Worm (Caenorhabditis elegans): Measurements from ENCODE around the gene feh-1.

ce11 chrIII:2530313-2530712 lies 19.4 kb upstream of the feh-1 start, which contains the start of gene cone-1:
- no peak for TF ChIP-seq snpc-1.2 (GFP tag; IDR thresholded peaks at IDR 0.05)
- TF ChIP-seq nhr-237 (tag; optimal IDR thresholded peaks at IDR 0.05), result no peak
- no peak for TF ChIP-seq lin-29 (GFP tag; IDR thresholded peaks at IDR 0.05)
- TF ChIP-seq F26F4.8 (GFP tag; conservative IDR thresholded peaks at IDR 0.05), result no peak
- no peak for TF ChIP-seq ama-1 (optimal IDR thresholded peaks at IDR 0.05)
- TF ChIP-seq vab-7 (GFP tag; IDR thresholded peaks at IDR 0.05), result no peak
- no peak for TF ChIP-seq unc-62 (GFP tag; optimal IDR thresholded peaks at IDR 0.05 in 1 of 2)
- TF ChIP-seq unc-62 (tag; optimal IDR thresholded peaks at IDR 0.05), result no peak
- TF ChIP-seq aly-2 (tag; optimal IDR thresholded peaks at IDR 0.05), result no peak
- no peak for TF ChIP-seq nhr-25 (tag; optimal IDR thresholded peaks at IDR 0.05; ENCODE audit: borderline replicate concordance, insufficient read depth)
- no peak for TF ChIP-seq dve-1 (tag; optimal IDR thresholded peaks at IDR 0.05; ENCODE audit: insufficient read depth)
- no peak for TF ChIP-seq ztf-11 (tag; optimal IDR thresholded peaks at IDR 0.05)
- TF ChIP-seq ceh-82 (tag; optimal IDR thresholded peaks at IDR 0.05), result no peak
- no peak for TF ChIP-seq snpc-4 (tag; optimal IDR thresholded peaks at IDR 0.05)
